Fruit fly (Drosophila melanogaster): ENCODE data around the gene Med.

Gene Med

dm6 chr3R:31621814-31622213 lies 11.0 kb downstream of the Med start, which contains the start of gene kek6:
kek6 (plus strand) TSS chr3R:31622136.
- peak; percentile 14 for TF ChIP-seq Deaf1 (tag; optimal IDR thresholded peaks at IDR 0.05)
- TF ChIP-seq CG3847 (GFP tag; IDR thresholded peaks at IDR 0.05), result 0 out of 2 replicates have a peak, but pooled peaks have one; percentile 11
- peak; percentile 97 for TF ChIP-seq ewg (GFP tag; optimal IDR thresholded peaks at IDR 0.05)
- TF ChIP-seq cg (GFP tag; optimal IDR thresholded peaks at IDR 0.05), result peak; percentile 49
- peak; percentile 29 for TF ChIP-seq nerfin-1 (tag; optimal IDR thresholded peaks at IDR 0.05)
- no peak for TF ChIP-seq CG7786 (GFP tag; optimal IDR thresholded peaks at IDR 0.05)
- 0 out of 3 replicates have a peak, but pooled peaks have one; percentile 13 for TF ChIP-seq knrl (GFP tag; IDR thresholded peaks at IDR 0.05; ENCODE audit: partially characterized antibody)
- TF ChIP-seq CG4282 (GFP tag; optimal IDR thresholded peaks at IDR 0.05), result no peak
- TF ChIP-seq hb (GFP tag; IDR thresholded peaks at IDR 0.05; ENCODE audit: partially characterized antibody), result 0 out of 3 replicates have a peak, but pooled peaks have one; percentile 13
- peak; percentile 67 to 69 for TF ChIP-seq Trl (optimal IDR thresholded peaks at IDR 0.05)
- TF ChIP-seq Trl (GFP tag; optimal IDR thresholded peaks at IDR 0.05), result no peak
- TF ChIP-seq yki (optimal IDR thresholded peaks at IDR 0.05), result peak; percentile 46
- TF ChIP-seq sd (tag; optimal IDR thresholded peaks at IDR 0.05), result peak; percentile 53
- no peak for TF ChIP-seq CG9817 (tag; optimal IDR thresholded peaks at IDR 0.05)

DNA sequence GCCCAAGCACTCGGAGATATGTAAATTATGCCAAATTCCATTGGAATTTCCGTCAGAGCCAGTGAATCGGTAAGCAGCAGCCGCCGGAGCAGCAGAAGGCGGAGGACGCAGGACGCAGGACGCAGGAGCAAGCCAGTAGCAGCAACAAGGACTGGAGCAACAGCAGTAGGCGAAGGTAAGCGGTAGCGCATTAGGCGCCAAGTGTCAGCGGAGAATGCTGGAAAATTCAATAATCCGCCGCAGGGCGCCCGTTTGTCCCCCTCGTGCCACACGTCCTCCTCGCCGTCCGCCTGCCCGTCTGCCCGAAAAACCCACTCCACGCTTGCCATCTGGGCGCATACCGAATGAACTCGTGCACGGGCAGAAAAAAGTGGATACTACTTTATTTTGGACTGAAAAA lies 11.8 kb downstream of the Med start:
- TF ChIP-seq sens (GFP tag) (peak; percentile 55), MBD-R2 (GFP tag; IDR thresholded peaks at IDR 0.05) (peak; percentile 39; the same call in 1 of the 2 replicates), onecut (GFP tag; IDR thresholded peaks at IDR 0.05) (peak; percentile 83), Med (GFP tag) (peak; percentile 44), gsb-n (tag; optimal IDR thresholded peaks at IDR 0.05) (no peak), repo (GFP tag; optimal IDR thresholded peaks at IDR 0.05) (no peak), CG1832 (GFP tag; optimal IDR thresholded peaks at IDR 0.05) (peak; percentile 5), crol (GFP tag; IDR thresholded peaks at IDR 0.05) (0 out of 2 replicates have a peak, but pooled peaks have one; percentile 21), oc (tag; optimal IDR thresholded peaks at IDR 0.05) (no peak)

- TF ChIP-seq CG9437 (GFP tag; optimal IDR thresholded peaks at IDR 0.05) (no peak), Med (GFP tag) (peak; percentile 51), Bgb (GFP tag; IDR thresholded peaks at IDR 0.05; ENCODE audit: partially characterized antibody) (no peak), sens (GFP tag) (peak; percentile 64), CG17912 (GFP tag; optimal IDR thresholded peaks at IDR 0.05) (no peak), Dip3 (GFP tag; optimal IDR thresholded peaks at IDR 0.05) (no peak), NK7.1 (GFP tag; optimal IDR thresholded peaks at IDR 0.05) (no peak), CG9609 (GFP tag; optimal IDR thresholded peaks at IDR 0.05) (no peak), CG8290 (GFP tag; optimal IDR thresholded peaks at IDR 0.05) (no peak), CG8290 (tag; optimal IDR thresholded peaks at IDR 0.05) (no peak), mam (GFP tag; optimal IDR thresholded peaks at IDR 0.05) (no peak)
Measured at dm6 chr3R:31626237-31626636, 15.4 kb downstream of the Med start.

DNA sequence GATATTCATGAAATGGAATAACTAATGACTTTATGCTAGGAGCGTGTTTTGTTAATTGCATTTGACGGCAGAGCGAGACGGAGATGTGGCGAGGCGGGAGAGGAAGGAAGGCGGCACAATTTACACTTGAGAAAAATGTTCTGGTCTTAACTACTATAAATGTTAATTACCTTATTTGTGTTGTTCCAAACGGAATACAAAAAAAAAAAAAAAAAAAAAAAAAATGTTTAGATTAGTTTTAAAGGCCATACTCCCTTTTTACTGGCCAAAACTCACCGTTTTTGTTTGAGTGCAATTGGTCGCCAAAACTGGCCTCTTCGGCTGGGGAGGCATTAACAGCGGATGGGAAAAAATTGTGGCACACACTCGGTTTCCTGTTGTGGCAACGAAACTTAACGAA lies 16.3 kb downstream of the Med start:
- TF ChIP-seq CG2712 (tag; optimal IDR thresholded peaks at IDR 0.05) (no peak), CG7839 (tag; optimal IDR thresholded peaks at IDR 0.05) (peak; percentile 23), sug (tag; optimal IDR thresholded peaks at IDR 0.05) (no peak), CG4424 (GFP tag; optimal IDR thresholded peaks at IDR 0.05) (peak; percentile 3), Rfx (GFP tag; IDR thresholded peaks at IDR 0.05) (peak; percentile 53), CG30403 (GFP tag; optimal IDR thresholded peaks at IDR 0.05) (peak; percentile 15), MTF-1 (GFP tag; optimal IDR thresholded peaks at IDR 0.05; ENCODE audit: borderline replicate concordance) (no peak), Sox102F (GFP tag; optimal IDR thresholded peaks at IDR 0.05) (peak; percentile 26), pzg (GFP tag; optimal IDR thresholded peaks at IDR 0.05) (no peak), pho (GFP tag; optimal IDR thresholded peaks at IDR 0.05) (no peak), H15 (GFP tag; IDR thresholded peaks at IDR 0.05) (no peak), CG9215 (GFP tag; IDR thresholded peaks at IDR 0.05) (no peak), prd (optimal IDR thresholded peaks at IDR 0.05) (no peak), prd (GFP tag; IDR thresholded peaks at IDR 0.05) (peak; percentile 44; the same call in 2 of the 3 replicates), fu2 (GFP tag; optimal IDR thresholded peaks at IDR 0.05) (no peak), CG11504 (tag; optimal IDR thresholded peaks at IDR 0.05) (peak; percentile 11), CG3995 (GFP tag; optimal IDR thresholded peaks at IDR 0.05) (no peak), Doc2 (GFP tag; IDR thresholded peaks at IDR 0.05) (no peak)
